Fruit fly (Drosophila melanogaster) whole organism, prepupa: Measurements from ENCODE around the gene CG5404.

Experiments
- CG10631 ChIP-seq: fragments of 200-800 bp; sonication (Bioruptor generic); optimal IDR thresholded peaks from 2 replicates; lab custom pipeline; 2016; ENCODE audit warnings: missing biosample characterization, missing genetic modification characterization
- CG10669 ChIP-seq: fragments of 200-800 bp; sonication (Bioruptor generic); optimal IDR thresholded peaks from 3 replicates; lab custom pipeline; 2018; ENCODE audit warnings: missing biosample characterization, mild to moderate bottlenecking, missing genetic modification characterization, moderate library complexity
- CG11294 ChIP-seq: fragments of 200-800 bp; sonication (Bioruptor generic); IDR thresholded peaks from 2 replicates; pipeline ENCODE4 v1.3.6; 2022; ENCODE audit warnings: missing biosample characterization, missing genetic modification characterization
- CG11902 ChIP-seq: fragments of 200-800 bp; sonication (Bioruptor generic); optimal IDR thresholded peaks from 3 replicates; lab custom pipeline; 2016; ENCODE audit warnings: missing biosample characterization, missing genetic modification characterization
- CG15336 ChIP-seq: fragments of 200-800 bp; sonication (Bioruptor generic); IDR thresholded peaks from 2 replicates; pipeline ENCODE4 v1.3.6; 2022; ENCODE audit warnings: missing biosample characterization, missing genetic modification characterization
- CG16779 ChIP-seq: fragments of 200-800 bp; sonication (Bioruptor generic); optimal IDR thresholded peaks from 3 replicates; lab custom pipeline; 2017; ENCODE audit warnings: missing biosample characterization, mild to moderate bottlenecking, missing genetic modification characterization
- CG32006 ChIP-seq: fragments of 200-800 bp; sonication (Bioruptor generic); optimal IDR thresholded peaks from 3 replicates; lab custom pipeline; 2017; ENCODE audit warnings: missing biosample characterization, mild to moderate bottlenecking, missing genetic modification characterization
- CG34406 ChIP-seq: fragments of 200-800 bp; sonication (Bioruptor generic); optimal IDR thresholded peaks from 3 replicates; lab custom pipeline; 2016; ENCODE audit warnings: missing biosample characterization, missing genetic modification characterization
- CG3919 ChIP-seq: fragments of 200-800 bp; sonication (Bioruptor generic); optimal IDR thresholded peaks from 3 replicates; lab custom pipeline; 2016; ENCODE audit warnings: missing biosample characterization, missing genetic modification characterization
- CG4318 ChIP-seq: fragments of 200-800 bp; sonication (Bioruptor generic); optimal IDR thresholded peaks from 3 replicates; lab custom pipeline; 2017; ENCODE audit warnings: missing biosample characterization, mild to moderate bottlenecking, missing genetic modification characterization
- CG6792 ChIP-seq: fragments of 200-800 bp; sonication (Bioruptor generic); optimal IDR thresholded peaks from 3 replicates; lab custom pipeline; 2016; ENCODE audit warnings: missing biosample characterization, missing genetic modification characterization
- CG6808 ChIP-seq: fragments of 200-800 bp; sonication (Bioruptor generic); optimal IDR thresholded peaks from 3 replicates; lab custom pipeline; 2017; ENCODE audit warnings: missing biosample characterization, missing genetic modification characterization, mild to moderate bottlenecking, moderate library complexity, missing genetic modification reagents
- CG6854 ChIP-seq: fragments of 200-800 bp; sonication (Bioruptor generic); optimal IDR thresholded peaks from 2 replicates; lab custom pipeline; 2017; ENCODE audit warnings: missing biosample characterization, mild to moderate bottlenecking, missing genetic modification characterization
- CG8119 ChIP-seq: fragments of 200-800 bp; sonication (Bioruptor generic); IDR thresholded peaks from 3 replicates; pipeline ENCODE4 v1.3.6; 2022; ENCODE audit warnings: missing biosample characterization, missing genetic modification characterization
- CG8319 ChIP-seq: fragments of 200-800 bp; sonication (Bioruptor generic); optimal IDR thresholded peaks from 3 replicates; lab custom pipeline; 2016; ENCODE audit warnings: missing biosample characterization, missing genetic modification characterization
- CG8632 ChIP-seq: fragments of 200-800 bp; sonication (Bioruptor generic); optimal IDR thresholded peaks from 3 replicates; lab custom pipeline; 2016; ENCODE audit warnings: missing biosample characterization, missing genetic modification characterization
- CG9139 ChIP-seq: fragments of 200-800 bp; sonication (Bioruptor generic); optimal IDR thresholded peaks from 3 replicates; lab custom pipeline; 2017; ENCODE audit warnings: missing biosample characterization, mild to moderate bottlenecking, missing genetic modification characterization
- Eip75B ChIP-seq: fragments of 200-800 bp; sonication (Bioruptor generic); optimal IDR thresholded peaks from 3 replicates; lab custom pipeline; 2016; ENCODE audit warnings: missing biosample characterization, missing genetic modification characterization
- Eip78C ChIP-seq: fragments of 200-800 bp; sonication (Bioruptor generic); peaks from one replicate; lab custom pipeline; 2016; ENCODE audit warnings: missing biosample characterization, missing genetic modification characterization
- Eip93F ChIP-seq: fragments of 200-800 bp; sonication (Bioruptor generic); optimal IDR thresholded peaks from 2 replicates; lab custom pipeline; 2016; ENCODE audit warnings: missing biosample characterization, mild to moderate bottlenecking, missing genetic modification characterization
- Ets96B ChIP-seq: fragments of 200-800 bp; optimal IDR thresholded peaks from 2 replicates; lab custom pipeline; 2019; ENCODE audit warnings: missing biosample characterization, mild to moderate bottlenecking, missing genetic modification characterization, moderate library complexity
- Gug ChIP-seq: fragments of 200-800 bp; sonication (Bioruptor generic); IDR thresholded peaks from 2 replicates; pipeline ENCODE4 v1.3.6; 2022; ENCODE audit warnings: missing biosample characterization, missing genetic modification characterization
- Hr38 ChIP-seq: sonication (Bioruptor generic); optimal IDR thresholded peaks from 2 replicates; lab custom pipeline; 2016; ENCODE audit warnings: missing biosample characterization, missing genetic modification characterization
- Hr39 ChIP-seq: fragments of 200-800 bp; sonication (Bioruptor generic); optimal IDR thresholded peaks from 2 replicates; lab custom pipeline; 2016; ENCODE audit warnings: missing biosample characterization, missing genetic modification characterization
- Hr4 ChIP-seq: fragments of 200-800 bp; sonication (Bioruptor generic); optimal IDR thresholded peaks from 3 replicates; lab custom pipeline; 2016; ENCODE audit warnings: missing biosample characterization, missing genetic modification characterization
- Lpt ChIP-seq: fragments of 200-800 bp; sonication (Bioruptor generic); optimal IDR thresholded peaks from 3 replicates; lab custom pipeline; 2016; ENCODE audit warnings: missing biosample characterization, missing genetic modification characterization
- Met ChIP-seq: fragments of 200-800 bp; sonication (Bioruptor generic); optimal IDR thresholded peaks from 3 replicates; lab custom pipeline; 2016; ENCODE audit warnings: missing biosample characterization, missing genetic modification characterization
- OdsH ChIP-seq: fragments of 200-800 bp; sonication (Bioruptor generic); optimal IDR thresholded peaks from 3 replicates; lab custom pipeline; 2016; ENCODE audit warnings: missing biosample characterization, missing genetic modification characterization
- Smox ChIP-seq: fragments of 200-800 bp; sonication (Bioruptor generic); optimal IDR thresholded peaks from 3 replicates; lab custom pipeline; 2016; ENCODE audit warnings: missing biosample characterization, missing genetic modification characterization
- Sox14 ChIP-seq: fragments of 200-800 bp; sonication (Bioruptor generic); optimal IDR thresholded peaks from 3 replicates; lab custom pipeline; 2016; ENCODE audit warnings: missing biosample characterization, missing genetic modification characterization
- Sox15 ChIP-seq: fragments of 200-800 bp; sonication (Bioruptor generic); optimal IDR thresholded peaks from 3 replicates; lab custom pipeline; 2016; ENCODE audit warnings: missing biosample characterization, missing genetic modification characterization
- acj6 ChIP-seq: fragments of 200-800 bp; sonication (Bioruptor generic); optimal IDR thresholded peaks from 3 replicates; lab custom pipeline; 2016; ENCODE audit warnings: missing biosample characterization, missing genetic modification characterization
- dac ChIP-seq: fragments of 200-800 bp; sonication (Bioruptor generic); optimal IDR thresholded peaks from 2 replicates; lab custom pipeline; 2017; ENCODE audit warnings: missing biosample characterization, mild to moderate bottlenecking, missing genetic modification characterization
- esn ChIP-seq: fragments of 200-800 bp; sonication (Bioruptor generic); optimal IDR thresholded peaks from 2 replicates; lab custom pipeline; 2016; ENCODE audit warnings: missing biosample characterization, mild to moderate bottlenecking, missing genetic modification characterization, moderate library complexity
- fd85E ChIP-seq: fragments of 200-800 bp; sonication (Bioruptor generic); optimal IDR thresholded peaks from 3 replicates; lab custom pipeline; 2016; ENCODE audit warnings: missing biosample characterization, missing genetic modification characterization
- fkh ChIP-seq: fragments of 200-800 bp; sonication (Bioruptor generic); optimal IDR thresholded peaks from 3 replicates; lab custom pipeline; 2017; ENCODE audit warnings: missing biosample characterization, mild to moderate bottlenecking, missing genetic modification characterization, moderate library complexity
- lz ChIP-seq: fragments of 200-800 bp; sonication (Bioruptor generic); optimal IDR thresholded peaks from 3 replicates; lab custom pipeline; 2016; ENCODE audit warnings: missing biosample characterization, missing genetic modification characterization
- net ChIP-seq: fragments of 200-800 bp; sonication (Bioruptor generic); optimal IDR thresholded peaks from 3 replicates; lab custom pipeline; 2016; ENCODE audit warnings: missing biosample characterization, missing genetic modification characterization
- pdm3 ChIP-seq: fragments of 200-800 bp; sonication (Bioruptor generic); optimal IDR thresholded peaks from 3 replicates; lab custom pipeline; 2016; ENCODE audit warnings: missing biosample characterization, missing genetic modification characterization
- salr ChIP-seq, 2 experiments: fragments of 200-800 bp; sonication (Bioruptor generic); optimal IDR thresholded peaks; 3 replicates each; lab custom pipeline; 2016 to 2018; ENCODE audit warnings: missing biosample characterization in 2 of 2, missing genetic modification characterization in 2 of 2, mild to moderate bottlenecking in 1 of 2
- svp ChIP-seq: fragments of 200-800 bp; sonication (Bioruptor generic); peaks from one replicate; lab custom pipeline; 2016; ENCODE audit warnings: missing biosample characterization, missing genetic modification characterization
- vri ChIP-seq: fragments of 200-800 bp; sonication (Bioruptor generic); optimal IDR thresholded peaks from 3 replicates; lab custom pipeline; 2016; ENCODE audit warnings: missing biosample characterization, mild to moderate bottlenecking, missing genetic modification characterization

The CG5404 gene

DNA sequence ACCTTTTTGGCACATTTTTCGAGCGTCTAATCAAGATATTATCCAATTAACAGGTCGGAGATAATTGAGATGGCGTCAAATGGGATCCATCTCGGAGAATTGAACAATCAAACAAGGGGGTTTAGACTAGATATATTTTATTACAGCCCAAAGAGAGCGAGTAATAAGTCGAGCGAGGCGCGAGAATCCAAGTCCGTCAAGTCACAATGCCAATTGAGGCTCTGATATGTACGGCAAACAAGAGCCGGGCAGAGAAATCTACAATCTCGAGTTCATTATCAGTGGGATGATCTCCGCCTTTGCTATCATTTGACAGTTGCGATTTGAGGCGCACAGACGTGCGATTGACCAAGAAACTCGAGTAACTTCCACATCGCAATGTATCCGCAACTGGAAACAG, at the start of gene CG5404:
Gene CG5404, plus strand, starts transcription at position 301 of the 400 bp plus-strand sequence.
- TF ChIP-seq CG10631 (GFP tag; lab: Kevin White, UChicago) (no peak), vri (GFP tag; lab: Kevin White, UChicago) (no peak), CG6808 (no peak), Sox14 (GFP tag; lab: Kevin White, UChicago) (no peak), Hr39 (GFP tag; lab: Kevin White, UChicago) (no peak), net (GFP tag; lab: Kevin White, UChicago) (no peak), Hr38 (GFP tag; lab: Kevin White, UChicago) (no peak), CG3919 (GFP tag; lab: Kevin White, UChicago) (no peak), svp (GFP tag; lab: Kevin White, UChicago) (no peak), Lpt (no peak), CG11902 (GFP tag; lab: Kevin White, UChicago) (no peak), Gug (GFP tag; lab: Robert Waterston, UW) (no peak), pdm3 (no peak), CG15336 (GFP tag; lab: Robert Waterston, UW) (no peak), acj6 (GFP tag; lab: Kevin White, UChicago) (no peak), CG8319 (GFP tag; lab: Kevin White, UChicago) (no peak), Sox15 (no peak), CG10669 (GFP tag; lab: Kevin White, UChicago) (no peak)

DNA sequence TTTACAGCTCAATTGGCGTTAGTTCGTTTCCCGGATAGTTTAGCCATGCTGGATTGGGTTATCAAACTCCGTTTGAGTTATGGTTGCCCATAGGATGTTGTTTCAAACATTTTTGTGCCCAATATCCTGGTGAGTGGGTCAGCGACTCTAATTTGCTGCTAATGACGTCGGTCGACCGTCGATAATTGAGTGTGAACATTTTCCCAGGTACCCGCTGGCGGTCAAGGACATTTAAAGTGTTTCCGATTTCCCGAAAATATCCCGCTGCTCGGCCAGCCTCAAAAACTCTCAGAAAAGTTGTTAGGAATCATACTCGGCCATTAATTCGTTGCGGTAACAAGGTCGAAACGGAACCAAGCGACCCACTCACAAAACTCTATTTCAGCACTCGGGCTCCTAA, 49.6 kb upstream of the CG5404 start:
- TF ChIP-seq Sox15 (no peak), CG6792 (GFP tag; lab: Kevin White, UChicago) (no peak), CG8119 (no peak), Hr4 (GFP tag; lab: Kevin White, UChicago) (no peak), CG11294 (no peak), CG3919 (GFP tag; lab: Kevin White, UChicago) (no peak), Ets96B (no peak), Met (GFP tag; lab: Kevin White, UChicago) (no peak), CG8632 (no peak), CG4318 (GFP tag; lab: Kevin White, UChicago) (no peak), dac (GFP tag; lab: Kevin White, UChicago) (no peak)

DNA sequence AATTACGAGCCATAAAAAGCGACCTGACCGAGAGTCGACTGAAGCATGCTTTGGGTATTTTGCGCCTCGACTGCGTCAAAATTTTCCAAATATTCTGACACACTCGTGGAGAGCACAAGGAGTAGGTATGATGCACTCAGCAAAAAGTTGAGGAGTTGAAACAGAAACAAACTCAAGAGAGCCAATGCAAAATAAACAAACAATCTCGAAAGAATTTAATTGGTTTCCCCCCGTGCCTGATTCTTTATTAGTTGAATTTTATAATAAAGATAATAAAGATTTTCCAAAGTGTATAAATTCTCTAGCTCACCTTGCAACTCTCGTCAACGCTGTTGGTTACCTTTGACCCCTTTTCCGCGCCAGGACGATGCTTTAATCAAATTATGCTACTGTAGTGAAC, 49.1 kb upstream of the CG5404 start:
- TF ChIP-seq svp (GFP tag; lab: Kevin White, UChicago) (peak; percentile 24), OdsH (no peak), fd85E (no peak), lz (GFP tag; lab: Kevin White, UChicago) (no peak), CG32006 (GFP tag; lab: Kevin White, UChicago) (no peak), fkh (GFP tag; lab: Kevin White, UChicago) (no peak), CG16779 (tag; lab: Kevin White, UChicago) (no peak), Smox (GFP tag; lab: Kevin White, UChicago) (no peak), CG9139 (GFP tag; lab: Kevin White, UChicago) (no peak), CG8119 (no peak), Eip75B (GFP tag; lab: Kevin White, UChicago) (no peak), salr (GFP tag; optimal IDR thresholded peaks at IDR 0.05; lab: Kevin White, UChicago) (no peak), Gug (GFP tag; lab: Robert Waterston, UW) (no peak), Eip78C (GFP tag; lab: Kevin White, UChicago) (peak; percentile 44), CG4318 (GFP tag; lab: Kevin White, UChicago) (no peak)

DNA sequence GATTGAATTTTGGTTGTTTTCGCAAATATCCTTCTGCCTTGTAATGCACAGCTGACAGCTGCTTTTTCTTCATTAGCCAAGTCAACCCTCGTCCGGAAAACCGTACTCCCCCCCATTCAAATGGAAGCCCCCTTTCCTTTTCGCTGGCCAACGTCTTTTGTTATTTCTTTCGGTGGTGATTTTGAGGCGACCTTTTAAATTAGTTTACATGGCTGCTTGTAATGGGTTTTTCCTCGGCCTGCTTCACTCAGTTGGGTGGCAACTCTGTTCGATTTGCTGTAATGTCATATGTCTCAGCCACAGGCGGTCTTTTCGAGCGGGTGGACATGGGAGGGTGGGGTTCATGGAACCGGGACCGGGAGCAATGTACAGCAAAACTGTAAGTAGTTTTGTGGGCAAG, 44.0 kb upstream of the CG5404 start:
- TF ChIP-seq CG6854 (GFP tag; lab: Kevin White, UChicago), result no peak
- TF ChIP-seq Eip93F (GFP tag; lab: Kevin White, UChicago), result no peak
- TF ChIP-seq svp (GFP tag; lab: Kevin White, UChicago), result no peak
- TF ChIP-seq esn (GFP tag; lab: Kevin White, UChicago), result no peak
- no peak for TF ChIP-seq CG34406
- TF ChIP-seq salr (GFP tag; optimal IDR thresholded peaks at IDR 0.05; lab: Kevin White, UChicago), result no peak
- TF ChIP-seq, all 60 proteins: peak for 0
